Worm (Caenorhabditis elegans): ENCODE data around the gene C03G5.14.

The C03G5.14 gene

DNA sequence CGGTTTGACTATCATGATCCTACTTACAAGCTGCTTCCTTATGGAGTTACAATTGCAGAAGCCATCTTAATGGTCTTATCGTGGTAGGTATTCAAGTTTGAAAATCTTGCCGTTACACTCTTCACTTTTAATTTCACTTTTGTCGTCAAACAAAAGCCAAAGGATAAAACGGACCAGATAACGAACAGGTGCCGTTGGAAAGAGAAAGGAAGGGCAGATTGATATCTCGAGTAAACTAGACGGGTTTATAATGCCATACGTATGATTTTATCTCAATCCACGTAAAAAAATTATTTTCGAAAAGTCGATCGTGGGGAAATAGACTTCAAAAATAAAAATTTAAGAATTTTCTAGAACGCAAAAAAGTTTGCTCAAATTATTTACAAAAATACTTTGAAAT is 32.3 kb downstream of the C03G5.14 start:
- TF ChIP-seq klf-2 (GFP tag; conservative IDR thresholded peaks at IDR 0.05) (no peak), tab-1 (GFP tag; IDR thresholded peaks at IDR 0.05) (no peak), T22C8.4 (GFP tag; IDR thresholded peaks at IDR 0.05) (no peak), ztf-23 (GFP tag; IDR thresholded peaks at IDR 0.05) (no peak), ref-1 (GFP tag; conservative IDR thresholded peaks at IDR 0.05) (no peak), ztf-29 (GFP tag; IDR thresholded peaks at IDR 0.05) (no peak), cog-1 (tag; optimal IDR thresholded peaks at IDR 0.05) (no peak), flt-1 (GFP tag; IDR thresholded peaks at IDR 0.05) (no peak), med-1 (GFP tag; optimal IDR thresholded peaks at IDR 0.05; ENCODE audit: insufficient read depth) (no peak)

DNA sequence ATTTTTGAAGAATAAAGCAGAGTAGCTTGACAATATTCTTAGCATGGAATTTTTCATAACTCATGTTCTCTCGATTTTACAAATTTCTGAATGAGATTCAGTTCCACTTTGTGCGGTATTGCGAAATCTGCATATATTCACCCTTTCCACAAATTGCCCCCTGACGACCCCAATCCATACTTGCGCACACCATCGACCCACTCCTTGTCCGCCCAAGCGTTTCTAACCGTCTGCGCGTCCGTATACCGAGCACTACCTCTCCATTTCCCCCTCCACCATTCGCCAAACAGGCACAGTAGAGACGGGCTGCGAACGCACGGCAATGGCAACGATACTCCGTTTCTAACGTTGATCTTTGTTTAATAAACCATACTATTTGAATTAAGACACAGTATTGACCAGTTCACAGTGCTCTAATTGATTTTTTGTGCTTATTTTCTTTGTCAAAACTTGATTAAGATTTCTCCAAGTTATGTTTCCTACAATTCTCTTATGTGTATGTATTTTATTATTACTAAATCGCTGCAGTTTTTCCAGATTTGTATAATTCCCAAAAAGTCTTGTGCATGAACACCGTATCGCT is 35.0 kb downstream of the C03G5.14 start, which contains the start of gene utx-1:
utx-1 (plus strand) TSS at position 533 of the 583 bp plus-strand sequence.
- TF ChIP-seq cog-1 (tag; optimal IDR thresholded peaks at IDR 0.05): peak; percentile 3
- peak; percentile 54; the same call in 1 of the 2 replicates for TF ChIP-seq T22C8.4 (GFP tag; IDR thresholded peaks at IDR 0.05)
- TF ChIP-seq ref-1 (GFP tag; conservative IDR thresholded peaks at IDR 0.05): no peak
- peak; percentile 8; the same call in 1 of the 2 replicates for TF ChIP-seq tab-1 (GFP tag; IDR thresholded peaks at IDR 0.05)

DNA sequence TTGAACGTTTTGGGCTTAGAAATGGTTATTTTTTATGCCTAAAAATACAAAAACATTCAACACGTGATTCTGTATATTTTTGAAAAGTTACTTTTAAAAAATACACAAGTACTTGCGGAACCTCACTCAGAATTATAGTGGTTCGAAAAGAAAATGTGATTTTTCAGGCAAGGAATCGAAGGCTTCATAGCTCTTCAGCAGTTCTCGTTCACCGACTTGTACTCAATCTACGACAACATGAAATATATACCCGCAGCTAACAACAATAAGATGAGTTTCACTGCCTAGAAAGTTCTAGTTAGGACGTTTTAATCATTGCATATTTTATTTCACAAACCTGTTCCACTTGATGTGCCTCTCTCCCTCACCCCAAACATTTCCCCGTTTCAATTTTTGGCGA is 40.9 kb downstream of the C03G5.14 start:
- TF ChIP-seq ref-1 (GFP tag; conservative IDR thresholded peaks at IDR 0.05) (no peak), T22C8.4 (GFP tag; IDR thresholded peaks at IDR 0.05) (no peak), tab-1 (GFP tag; IDR thresholded peaks at IDR 0.05) (no peak), flt-1 (GFP tag; IDR thresholded peaks at IDR 0.05) (no peak), cog-1 (tag; optimal IDR thresholded peaks at IDR 0.05) (no peak), ztf-29 (GFP tag; IDR thresholded peaks at IDR 0.05) (no peak), med-1 (GFP tag; optimal IDR thresholded peaks at IDR 0.05; ENCODE audit: insufficient read depth) (no peak), klf-2 (GFP tag; conservative IDR thresholded peaks at IDR 0.05) (no peak), ztf-23 (GFP tag; IDR thresholded peaks at IDR 0.05) (no peak)

DNA sequence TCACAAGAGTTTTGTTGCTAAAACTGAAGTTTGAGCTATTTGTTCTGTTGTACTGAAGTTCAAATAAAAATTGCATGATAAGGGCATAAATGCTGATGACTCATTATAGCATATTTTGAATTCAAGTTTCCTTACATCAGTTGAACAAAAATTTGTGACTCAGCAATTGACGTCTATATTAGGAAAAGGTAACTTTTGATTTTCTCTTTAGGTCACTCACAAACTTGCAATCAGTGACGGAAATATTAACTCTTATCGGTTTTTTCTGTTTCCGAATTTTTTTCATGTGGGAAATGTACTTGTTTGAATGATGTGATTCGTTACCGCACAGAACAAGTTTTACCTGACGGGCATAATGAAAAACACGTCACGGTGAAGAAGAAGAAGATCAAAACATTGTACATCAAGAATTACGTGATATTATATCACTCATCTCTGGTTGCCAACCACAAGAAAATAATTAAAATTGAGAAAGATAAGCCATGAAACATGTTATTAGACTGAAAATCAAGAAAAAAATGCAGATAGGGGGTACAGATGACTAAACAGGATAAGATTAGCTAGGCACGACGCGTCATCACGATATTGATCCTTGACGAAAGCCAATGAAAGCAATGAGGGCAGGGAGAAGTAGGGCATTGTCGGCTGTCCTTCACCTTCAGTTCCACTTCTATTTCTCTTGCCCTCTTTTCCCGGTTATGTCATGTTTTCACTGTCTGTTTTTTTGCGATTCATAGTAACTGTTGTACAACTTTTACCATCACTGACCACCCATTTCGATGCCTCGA is 42.1 kb downstream of the C03G5.14 start:
- TF ChIP-seq klf-2 (GFP tag; conservative IDR thresholded peaks at IDR 0.05) (no peak), T22C8.4 (GFP tag; IDR thresholded peaks at IDR 0.05) (no peak)

DNA sequence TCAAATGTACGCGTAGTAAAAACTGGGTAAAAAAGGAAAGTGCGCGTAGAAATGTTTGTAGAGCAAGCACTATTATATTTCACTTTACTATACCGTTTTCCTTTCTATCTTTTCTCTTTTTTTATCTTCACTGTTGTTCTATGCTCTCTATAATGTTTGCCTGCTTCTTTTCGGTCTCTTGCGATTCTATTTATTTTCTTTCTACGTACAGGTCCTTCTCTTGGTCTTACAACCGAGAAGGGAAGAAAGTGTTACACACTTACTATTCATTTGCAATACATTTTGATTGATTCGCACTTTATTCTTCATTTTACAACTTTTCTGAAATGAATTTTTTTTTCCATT is 42.7 kb downstream of the C03G5.14 start:
- TF ChIP-seq tab-1 (GFP tag; IDR thresholded peaks at IDR 0.05): no peak
- no peak for TF ChIP-seq ztf-29 (GFP tag; IDR thresholded peaks at IDR 0.05)
- TF ChIP-seq klf-2 (GFP tag; conservative IDR thresholded peaks at IDR 0.05): no peak
- TF ChIP-seq T22C8.4 (GFP tag; IDR thresholded peaks at IDR 0.05): no peak
- no peak for TF ChIP-seq med-1 (GFP tag; optimal IDR thresholded peaks at IDR 0.05; ENCODE audit: insufficient read depth)
- TF ChIP-seq ztf-23 (GFP tag; IDR thresholded peaks at IDR 0.05): no peak
- no peak for TF ChIP-seq cog-1 (tag; optimal IDR thresholded peaks at IDR 0.05)
- TF ChIP-seq flt-1 (GFP tag; IDR thresholded peaks at IDR 0.05): no peak
- no peak for TF ChIP-seq ref-1 (GFP tag; conservative IDR thresholded peaks at IDR 0.05)

DNA sequence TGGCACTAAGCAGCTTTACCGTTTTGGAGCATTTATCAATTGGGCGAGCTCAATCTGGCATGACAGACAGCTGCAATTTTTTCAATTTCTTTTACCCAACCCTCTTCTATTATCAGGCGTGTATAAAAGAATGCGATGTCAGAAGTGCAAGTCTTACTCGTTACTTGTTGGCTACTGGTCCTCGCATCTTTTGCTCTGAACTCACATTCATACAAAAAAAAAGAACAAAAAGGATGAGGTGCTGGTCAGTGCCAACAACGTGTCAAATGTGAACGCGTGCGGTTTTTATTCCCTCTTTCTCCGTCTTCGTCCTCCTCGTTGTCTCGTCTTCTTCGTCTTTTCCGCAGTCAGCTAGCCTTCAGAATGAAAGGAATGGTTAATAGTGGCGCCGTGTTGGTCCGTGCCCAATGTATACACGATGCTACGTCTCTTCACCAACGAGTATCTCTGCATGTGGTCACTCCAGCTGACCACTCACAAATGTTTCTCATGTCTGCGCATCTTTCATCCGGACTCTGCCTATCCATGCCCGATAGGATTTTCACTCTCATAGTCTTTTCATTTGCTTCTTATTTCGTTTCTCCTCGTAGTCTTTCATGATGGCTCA is 44.2 kb downstream of the C03G5.14 start:
- TF ChIP-seq ztf-23 (GFP tag; IDR thresholded peaks at IDR 0.05) (0 out of 2 replicates have a peak, but pooled peaks have one; percentile 31), klf-2 (GFP tag; conservative IDR thresholded peaks at IDR 0.05) (no peak)

DNA sequence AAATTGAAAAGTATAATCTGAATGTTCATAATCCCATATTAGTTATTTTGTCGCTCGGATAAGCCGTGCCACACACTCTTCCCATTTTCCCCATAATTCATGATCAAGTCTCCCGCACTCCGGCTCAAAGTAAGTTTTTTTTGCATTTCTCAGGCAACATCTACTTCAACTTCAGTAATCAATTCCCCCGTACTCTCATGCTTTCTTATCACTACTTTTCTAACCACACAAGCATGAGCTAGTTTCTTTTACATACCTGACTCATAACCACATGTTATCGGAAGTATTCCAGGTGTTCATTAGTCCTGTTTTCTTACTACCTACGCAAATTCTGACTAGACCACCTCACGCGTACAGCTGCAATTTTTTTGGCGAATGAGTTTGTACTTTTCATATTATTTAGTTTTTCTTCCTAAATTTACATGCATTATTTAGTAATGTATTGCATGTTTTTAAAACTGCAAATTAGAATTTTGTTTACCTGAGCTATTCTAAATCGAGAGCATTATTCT is 44.9 kb downstream of the C03G5.14 start:
- TF ChIP-seq klf-2 (GFP tag; conservative IDR thresholded peaks at IDR 0.05) (no peak), med-1 (GFP tag; optimal IDR thresholded peaks at IDR 0.05; ENCODE audit: insufficient read depth) (no peak), ztf-23 (GFP tag; IDR thresholded peaks at IDR 0.05) (no peak), T22C8.4 (GFP tag; IDR thresholded peaks at IDR 0.05) (no peak), ztf-29 (GFP tag; IDR thresholded peaks at IDR 0.05) (no peak), flt-1 (GFP tag; IDR thresholded peaks at IDR 0.05) (no peak), cog-1 (tag; optimal IDR thresholded peaks at IDR 0.05) (no peak), ref-1 (GFP tag; conservative IDR thresholded peaks at IDR 0.05) (no peak), tab-1 (GFP tag; IDR thresholded peaks at IDR 0.05) (no peak)

DNA sequence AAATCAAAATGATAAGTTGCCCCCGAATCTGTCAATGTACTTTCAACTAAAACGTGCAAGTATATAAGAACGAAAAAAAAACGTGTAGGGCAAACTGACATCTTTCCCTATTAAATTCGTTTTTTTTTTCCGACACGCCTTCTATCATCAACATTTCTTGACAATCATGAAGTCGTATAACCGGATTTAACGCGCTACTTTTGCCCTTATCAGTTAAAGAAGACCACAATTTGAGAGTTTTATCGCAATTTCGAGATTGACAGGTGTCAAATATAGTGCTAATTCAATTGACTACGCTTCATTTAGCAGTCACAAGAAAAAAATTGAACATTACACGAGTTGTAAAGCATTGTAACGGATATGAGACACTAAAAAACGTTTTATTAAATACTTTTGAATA is 45.5 kb downstream of the C03G5.14 start:
- TF ChIP-seq med-1 (GFP tag; optimal IDR thresholded peaks at IDR 0.05; ENCODE audit: insufficient read depth) (no peak), ztf-29 (GFP tag; IDR thresholded peaks at IDR 0.05) (no peak), ref-1 (GFP tag; conservative IDR thresholded peaks at IDR 0.05) (no peak)

DNA sequence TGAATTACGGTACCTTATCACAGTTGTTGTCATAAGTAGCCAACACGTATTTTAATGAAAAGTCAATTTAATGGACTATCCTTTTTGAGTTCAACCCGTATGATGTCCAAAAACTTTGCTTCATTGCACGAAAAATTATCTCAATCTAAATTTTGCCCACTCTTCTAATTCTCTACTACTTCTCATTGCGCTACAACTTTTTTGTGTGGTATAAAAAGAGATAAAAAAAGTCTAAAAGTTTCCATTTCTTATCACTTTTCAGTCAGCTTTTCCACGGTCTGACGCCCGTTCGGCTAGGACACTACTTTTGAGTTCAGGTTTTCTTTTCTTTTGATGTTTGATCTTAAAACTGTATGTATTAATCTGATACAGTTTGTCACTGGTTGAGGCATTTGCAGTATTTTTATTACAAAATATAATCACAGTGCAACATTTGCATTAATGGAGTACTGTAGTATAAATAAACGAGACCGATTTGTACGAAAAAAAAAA is 46.2 kb downstream of the C03G5.14 start:
- TF ChIP-seq T22C8.4 (GFP tag; IDR thresholded peaks at IDR 0.05): no peak
- TF ChIP-seq flt-1 (GFP tag; IDR thresholded peaks at IDR 0.05): no peak
- TF ChIP-seq tab-1 (GFP tag; IDR thresholded peaks at IDR 0.05): no peak
- no peak for TF ChIP-seq ref-1 (GFP tag; conservative IDR thresholded peaks at IDR 0.05)
- no peak for TF ChIP-seq ztf-29 (GFP tag; IDR thresholded peaks at IDR 0.05)
- TF ChIP-seq cog-1 (tag; optimal IDR thresholded peaks at IDR 0.05): no peak
- TF ChIP-seq ztf-23 (GFP tag; IDR thresholded peaks at IDR 0.05): no peak
- no peak for TF ChIP-seq med-1 (GFP tag; optimal IDR thresholded peaks at IDR 0.05; ENCODE audit: insufficient read depth)
- TF ChIP-seq klf-2 (GFP tag; conservative IDR thresholded peaks at IDR 0.05): no peak

Data from whole organism, midembryonic.